Fruit fly (Drosophila melanogaster): Measurements from ENCODE around the gene CG32119.

DNA sequence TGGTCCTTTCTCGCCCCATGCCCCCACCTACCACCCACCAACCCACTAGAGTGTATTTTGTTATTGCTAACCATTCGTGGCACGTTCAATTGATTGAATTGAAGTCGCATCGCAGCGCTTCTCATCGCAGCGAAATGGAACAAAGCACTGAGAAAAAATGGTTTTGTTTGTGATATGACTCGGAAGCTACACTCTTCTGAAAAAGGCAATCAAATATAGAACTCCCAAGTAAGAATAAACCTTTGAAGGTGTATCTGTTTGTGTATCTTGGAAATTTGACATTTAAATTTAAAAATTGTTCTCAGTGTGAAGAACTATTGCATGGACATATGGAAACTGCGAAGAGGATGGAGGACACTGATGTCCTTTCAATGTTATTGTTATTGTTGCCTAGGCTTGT, 47.2 kb upstream of the CG32119 start:
- TF ChIP-seq spab (GFP tag; optimal IDR thresholded peaks at IDR 0.05) (no peak), CG31627 (GFP tag; optimal IDR thresholded peaks at IDR 0.05) (no peak), CG11762 (GFP tag; optimal IDR thresholded peaks at IDR 0.05; ENCODE audit: insufficient read depth) (no peak)
